Worm (Caenorhabditis elegans) whole organism, young adult: Measurements from ENCODE around the gene C50D2.2.

Source experiments
- F10E7.11 ChIP-seq: sonication (generic microtip); optimal IDR thresholded peaks from 2 replicates; lab custom pipeline; 2017; ENCODE audit warnings: mild to moderate bottlenecking, missing genetic modification characterization, moderate library complexity, missing compliant biosample characterization
- F49E8.2 ChIP-seq: sonication (generic microtip); optimal IDR thresholded peaks from 3 replicates; lab custom pipeline; 2017; ENCODE audit warnings: missing genetic modification characterization, mild to moderate bottlenecking, missing compliant biosample characterization, antibody characterized with exemption, moderate library complexity; ENCODE audit not compliant: insufficient read depth
- Y53F4B.3 ChIP-seq: fragments of 200-800 bp; sonication (Bioruptor generic); IDR thresholded peaks from 2 replicates; pipeline ENCODE4 v1.3.6; 2022; ENCODE audit warnings: missing genetic modification reagents, missing genetic modification characterization, missing compliant biosample characterization
- bed-2 ChIP-seq: fragments of 200-800 bp; sonication (Bioruptor generic); IDR thresholded peaks from 2 replicates; pipeline ENCODE4 v1.3.6; 2022; ENCODE audit warnings: missing genetic modification reagents, missing genetic modification characterization, missing compliant biosample characterization
- efl-1 ChIP-seq: fragments of 150-350 bp; optimal IDR thresholded peaks from 2 replicates; lab custom pipeline; 2014; ENCODE audit warnings: missing biosample characterization, missing genetic modification reagents, missing genetic modification characterization
- egl-44 ChIP-seq: fragments of 200-800 bp; sonication (Bioruptor generic); IDR thresholded peaks from 2 replicates; pipeline ENCODE4 v1.3.6; 2022; ENCODE audit warnings: missing genetic modification reagents, missing genetic modification characterization, missing compliant biosample characterization
- him-1 ChIP-seq: sonication (generic microtip); optimal IDR thresholded peaks from 2 replicates; lab custom pipeline; 2016; ENCODE audit warnings: missing genotype, missing genetic modification reagents, missing genetic modification characterization, missing compliant biosample characterization
- rcor-1 ChIP-seq: fragments of 200-800 bp; sonication (Bioruptor generic); IDR thresholded peaks from 2 replicates; pipeline ENCODE4 v1.3.6; 2022; ENCODE audit warnings: missing genetic modification reagents, missing genetic modification characterization, missing compliant biosample characterization
- sptf-2 ChIP-seq: fragments of 200-800 bp; sonication (Bioruptor generic); optimal IDR thresholded peaks from 2 replicates; lab custom pipeline; 2018; ENCODE audit warnings: mild to moderate bottlenecking, missing genetic modification characterization, missing compliant biosample characterization
- unc-62 ChIP-seq: fragments of 150-350 bp; optimal IDR thresholded peaks from 2 replicates; lab custom pipeline; 2014; ENCODE audit warnings: missing biosample characterization, missing genetic modification reagents, missing genetic modification characterization

DNA sequence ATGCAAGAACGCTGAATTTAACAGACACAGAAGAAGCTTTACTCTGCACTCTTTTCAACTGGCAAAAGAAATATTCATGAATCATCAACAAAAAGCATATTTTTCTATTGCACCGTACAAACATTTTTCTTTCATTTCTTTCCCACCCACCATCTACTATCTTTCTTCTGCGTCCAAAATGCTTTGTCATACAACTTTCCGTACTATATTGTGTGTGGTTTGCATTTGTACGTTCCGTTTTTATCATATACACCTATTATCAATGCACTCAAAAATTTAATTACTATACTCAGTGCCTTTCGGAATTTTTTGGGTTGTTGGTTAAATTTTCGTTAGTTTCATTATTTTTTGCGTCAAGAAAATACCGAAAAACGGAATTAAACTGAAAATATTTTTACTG is 41.3 kb upstream of the C50D2.2 start:
- TF ChIP-seq F49E8.2 (no peak), rcor-1 (GFP tag; lab: Robert Waterston, UW) (no peak), bed-2 (GFP tag; lab: Robert Waterston, UW) (no peak), Y53F4B.3 (GFP tag; lab: Robert Waterston, UW) (no peak), him-1 (no peak), egl-44 (no peak), sptf-2 (GFP tag; lab: Kevin White, UChicago) (no peak), efl-1 (GFP tag; lab: Kevin White, UChicago) (no peak), unc-62 (GFP tag; lab: Kevin White, UChicago) (no peak), F10E7.11 (tag; lab: Kevin White, UChicago) (no peak)
